Worm (Caenorhabditis elegans) whole organism, late embryonic: ENCODE data around the gene Y39B6A.10.
A peak's percentile ranks its signal among the peaks of the same experiment; 100 is the strongest.

ENCODE experiments used
- T23F11.4 ChIP-seq: fragments of 200-800 bp; sonication (Bioruptor generic); optimal IDR thresholded peaks from 2 replicates; lab custom pipeline; 2018; ENCODE audit warnings: mild to moderate bottlenecking, missing genetic modification characterization, missing compliant biosample characterization
- Y22D7AL.16 ChIP-seq: sonication (generic microtip); optimal IDR thresholded peaks from 2 replicates; lab custom pipeline; 2016; ENCODE audit warnings: missing genetic modification characterization, missing compliant biosample characterization
- ahr-1 ChIP-seq: sonication (generic microtip); optimal IDR thresholded peaks from 2 replicates; lab custom pipeline; 2016; ENCODE audit warnings: missing genetic modification characterization, missing compliant biosample characterization
- ceh-14 ChIP-seq: sonication (generic microtip); optimal IDR thresholded peaks from 2 replicates; lab custom pipeline; 2016; ENCODE audit warnings: missing genotype, missing genetic modification characterization, missing compliant biosample characterization
- ceh-18 ChIP-seq: sonication (generic microtip); optimal IDR thresholded peaks from 2 replicates; lab custom pipeline; 2016; ENCODE audit warnings: missing genetic modification characterization, missing compliant biosample characterization
- ceh-2 ChIP-seq: sonication (generic microtip); optimal IDR thresholded peaks from 2 replicates; lab custom pipeline; 2016; ENCODE audit warnings: missing genotype, missing genetic modification characterization, missing compliant biosample characterization
- ceh-22 ChIP-seq: sonication (generic microtip); optimal IDR thresholded peaks from 2 replicates; lab custom pipeline; 2017; ENCODE audit warnings: missing biosample characterization, missing genetic modification characterization
- ceh-45 ChIP-seq: fragments of 200-800 bp; sonication (Bioruptor generic); IDR thresholded peaks from 2 replicates; pipeline ENCODE4 v1.3.6; 2022; ENCODE audit warnings: missing genetic modification reagents, missing genetic modification characterization, missing compliant biosample characterization
- ceh-48 ChIP-seq: sonication (generic microtip); optimal IDR thresholded peaks from 2 replicates; lab custom pipeline; 2016; ENCODE audit warnings: missing genetic modification characterization, inconsistent platforms, missing compliant biosample characterization
- ceh-6 ChIP-seq: fragments of 200-800 bp; sonication (Bioruptor generic); optimal IDR thresholded peaks from 2 replicates; lab custom pipeline; 2018; ENCODE audit warnings: mild to moderate bottlenecking, missing genetic modification characterization, missing compliant biosample characterization
- che-1 ChIP-seq: sonication (generic microtip); optimal IDR thresholded peaks from 2 replicates; lab custom pipeline; 2016; ENCODE audit warnings: mild to moderate bottlenecking, missing genetic modification characterization, missing compliant biosample characterization
- dmd-4 ChIP-seq: sonication (generic microtip); optimal IDR thresholded peaks from 2 replicates; lab custom pipeline; 2016; ENCODE audit warnings: borderline replicate concordance, missing genetic modification characterization, missing compliant biosample characterization
- dve-1 ChIP-seq: sonication (generic microtip); optimal IDR thresholded peaks from 2 replicates; lab custom pipeline; 2017; ENCODE audit warnings: antibody characterized with exemption, mild to moderate bottlenecking, missing genetic modification characterization, missing compliant biosample characterization
- elt-2 ChIP-seq: sonication (generic microtip); optimal IDR thresholded peaks from 2 replicates; lab custom pipeline; 2016; ENCODE audit warnings: missing genetic modification reagents, missing genetic modification characterization, missing compliant biosample characterization
- eyg-1 ChIP-seq: sonication (generic microtip); optimal IDR thresholded peaks from 2 replicates; lab custom pipeline; 2016; ENCODE audit warnings: missing genotype, missing genetic modification characterization, missing compliant biosample characterization
- fkh-10 ChIP-seq: fragments of 150-350 bp; optimal IDR thresholded peaks from 2 replicates; lab custom pipeline; 2014; ENCODE audit warnings: missing biosample characterization, missing genetic modification reagents, missing genetic modification characterization
- hlh-30 ChIP-seq: sonication (generic microtip); optimal IDR thresholded peaks from 2 replicates; lab custom pipeline; 2017; ENCODE audit warnings: antibody characterized with exemption, missing genetic modification characterization, missing compliant biosample characterization; ENCODE audit not compliant: insufficient read depth
- hlh-6 ChIP-seq: sonication (generic microtip); optimal IDR thresholded peaks from 2 replicates; lab custom pipeline; 2016; ENCODE audit warnings: missing genotype, missing genetic modification characterization, missing compliant biosample characterization
- hlh-8 ChIP-seq: sonication (generic microtip); optimal IDR thresholded peaks from 2 replicates; lab custom pipeline; 2016; ENCODE audit warnings: missing genotype, missing genetic modification characterization, missing compliant biosample characterization
- lim-6 ChIP-seq: sonication (generic microtip); optimal IDR thresholded peaks from 2 replicates; lab custom pipeline; 2016; ENCODE audit warnings: missing genetic modification characterization, missing compliant biosample characterization
- madf-2 ChIP-seq: sonication (generic microtip); optimal IDR thresholded peaks from 2 replicates; lab custom pipeline; 2017; ENCODE audit warnings: missing genetic modification characterization, missing compliant biosample characterization
- nfya-1 ChIP-seq: sonication (generic microtip); optimal IDR thresholded peaks from 2 replicates; lab custom pipeline; 2017; ENCODE audit warnings: missing genetic modification characterization, mild to moderate bottlenecking, missing compliant biosample characterization, antibody characterized with exemption, moderate library complexity
- npax-4 ChIP-seq: sonication (generic microtip); optimal IDR thresholded peaks from 2 replicates; lab custom pipeline; 2016; ENCODE audit warnings: missing genetic modification characterization, missing compliant biosample characterization
- odd-2 ChIP-seq: sonication (generic microtip); optimal IDR thresholded peaks from 2 replicates; lab custom pipeline; 2017; ENCODE audit warnings: antibody characterized with exemption, mild to moderate bottlenecking, missing genetic modification characterization, missing compliant biosample characterization
- pat-9 ChIP-seq: fragments of 200-800 bp; sonication (Bioruptor generic); optimal IDR thresholded peaks from 2 replicates; lab custom pipeline; 2018; ENCODE audit warnings: mild to moderate bottlenecking, missing genetic modification characterization, moderate library complexity, missing compliant biosample characterization
- pax-1 ChIP-seq: fragments of 150-350 bp; optimal IDR thresholded peaks from 2 replicates; lab custom pipeline; 2014; ENCODE audit warnings: missing biosample characterization, missing genetic modification characterization
- pqm-1 ChIP-seq: sonication (generic microtip); optimal IDR thresholded peaks from 2 replicates; lab custom pipeline; 2016; ENCODE audit warnings: missing genetic modification characterization, missing compliant biosample characterization
- pros-1 ChIP-seq: fragments of 150-350 bp; optimal IDR thresholded peaks from 2 replicates; lab custom pipeline; 2014; ENCODE audit warnings: missing biosample characterization, missing genetic modification reagents, missing genetic modification characterization
- ref-2 ChIP-seq: sonication (generic microtip); optimal IDR thresholded peaks from 2 replicates; lab custom pipeline; 2016; ENCODE audit warnings: missing genetic modification characterization, missing compliant biosample characterization
- sdc-2 ChIP-seq: sonication (generic microtip); optimal IDR thresholded peaks from 2 replicates; lab custom pipeline; 2016; ENCODE audit warnings: missing genotype, missing genetic modification characterization, missing compliant biosample characterization
- sox-2 ChIP-seq: fragments of 200-800 bp; sonication (Bioruptor generic); IDR thresholded peaks from 2 replicates; pipeline ENCODE4 v1.3.6; 2022; ENCODE audit warnings: missing genetic modification reagents, missing genetic modification characterization, missing compliant biosample characterization
- tbx-2 ChIP-seq: sonication (generic microtip); optimal IDR thresholded peaks from 2 replicates; lab custom pipeline; 2016; ENCODE audit warnings: missing genetic modification characterization, missing compliant biosample characterization
- tbx-7 ChIP-seq: sonication (generic microtip); optimal IDR thresholded peaks from 2 replicates; lab custom pipeline; 2016; ENCODE audit warnings: missing genotype, missing genetic modification characterization, missing compliant biosample characterization
- unc-3 ChIP-seq, 2 experiments: fragments of 200-800 bp in 1 of 2; sonication (Bioruptor generic) in 1 of 2; sonication (generic microtip) in 1 of 2; conservative IDR thresholded peaks in 1 of 2; optimal IDR thresholded peaks in 1 of 2; 2 replicates each; pipeline versions ENCODE4 v1.3.6 to Lab custom; 2016 to 2022; ENCODE audit warnings: missing compliant biosample characterization in 2 of 2, missing genetic modification characterization in 2 of 2, missing genetic modification reagents in 1 of 2
- unc-42 ChIP-seq: sonication (generic microtip); optimal IDR thresholded peaks from 2 replicates; lab custom pipeline; 2016; ENCODE audit warnings: missing genotype, missing genetic modification characterization, missing compliant biosample characterization
- unc-55 ChIP-seq: sonication (generic microtip); optimal IDR thresholded peaks from 2 replicates; lab custom pipeline; 2017; ENCODE audit warnings: missing biosample characterization, missing genetic modification reagents, missing genetic modification characterization
- unc-86 ChIP-seq: sonication (generic microtip); optimal IDR thresholded peaks from 2 replicates; lab custom pipeline; 2016; ENCODE audit warnings: missing genetic modification characterization, missing compliant biosample characterization
- zip-5 ChIP-seq: sonication (generic microtip); optimal IDR thresholded peaks from 2 replicates; lab custom pipeline; 2016; ENCODE audit warnings: missing genetic modification characterization, missing compliant biosample characterization

The Y39B6A.10 gene

DNA sequence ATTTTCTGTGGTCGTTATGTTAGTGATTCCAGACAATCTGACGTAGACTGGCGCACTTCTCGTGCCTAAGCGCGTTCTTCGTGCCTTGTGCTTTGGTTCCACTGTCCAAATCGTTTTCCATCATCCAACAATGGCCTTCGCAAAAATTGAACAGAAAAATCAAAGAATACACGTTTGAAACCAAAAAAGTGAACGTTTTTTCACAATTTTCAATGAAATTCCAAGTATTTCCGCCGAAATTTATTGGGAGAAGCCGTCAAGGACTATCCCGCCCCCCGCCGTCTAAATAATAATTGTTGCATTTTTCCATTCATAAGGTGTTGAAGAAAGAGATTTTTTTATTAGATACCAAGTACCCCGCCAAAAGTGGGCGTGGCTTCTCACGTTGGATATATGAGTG lies 7.1 kb upstream of the Y39B6A.10 start, which contains the start of gene cpg-23:
cpg-23 (plus strand) TSS at position 301 of the 400 bp plus-strand sequence.
- no peak for TF ChIP-seq ceh-48 (tag; lab: Kevin White, UChicago)
- TF ChIP-seq sdc-2 (tag; lab: Kevin White, UChicago), result no peak

- TF ChIP-seq pqm-1 (tag; lab: Kevin White, UChicago) (no peak), npax-4 (tag; lab: Kevin White, UChicago) (no peak), unc-42 (tag; lab: Kevin White, UChicago) (no peak), sox-2 (GFP tag; lab: Robert Waterston, UW) (no peak), unc-55 (GFP tag; lab: Kevin White, UChicago) (no peak)
Observed at ce11 chrV:19136206-19136605, 2.8 kb upstream of the Y39B6A.10 start, which contains the start of gene Y39B6A.9. Y39B6A.9 (plus strand) TSS chrV:19136506.

- peak; percentile 24 for TF ChIP-seq ceh-48 (tag; lab: Kevin White, UChicago)
- TF ChIP-seq lim-6, result no peak
Observed at ce11 chrV:19131848-19132401, 1.5 kb downstream of the Y39B6A.10 start.

- 0 out of 2 replicates have a peak, but pooled peaks have one; percentile 15 for TF ChIP-seq ceh-45 (GFP tag; lab: Robert Waterston, UW)
- TF ChIP-seq tbx-7 (tag; lab: Kevin White, UChicago), result no peak
Observed at ce11 chrV:19129497-19130212, 3.8 kb downstream of the Y39B6A.10 start.

DNA sequence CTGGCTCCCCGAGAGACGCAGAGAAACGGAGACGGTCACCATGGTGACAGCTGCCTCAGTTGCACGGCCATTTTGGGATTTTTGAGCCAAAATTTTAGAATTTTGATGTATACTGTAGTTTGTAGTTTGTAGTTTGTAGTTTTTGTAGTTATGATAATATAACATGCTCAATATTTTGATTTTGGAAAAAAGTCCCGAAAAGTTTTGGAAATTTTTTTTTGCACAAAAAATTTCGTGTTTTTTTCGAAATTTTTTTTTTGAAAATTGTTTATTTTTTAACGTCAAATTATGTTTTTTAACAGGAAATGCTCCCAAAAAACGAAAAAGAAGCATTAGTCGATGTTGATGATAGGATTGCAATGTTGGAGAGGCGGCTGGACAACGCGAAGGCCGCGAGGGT lies 6.2 kb downstream of the Y39B6A.10 start, which contains the start of gene dyf-17:
dyf-17 (plus strand) TSS at position 301 of the 400 bp plus-strand sequence.
- no peak for TF ChIP-seq ref-2 (tag; lab: Kevin White, UChicago)
- TF ChIP-seq che-1 (tag; lab: Kevin White, UChicago), result no peak
- no peak for TF ChIP-seq T23F11.4
- TF ChIP-seq pat-9 (tag; lab: Kevin White, UChicago), result no peak
- TF ChIP-seq ceh-6 (GFP tag; lab: Kevin White, UChicago), result no peak
- no peak for TF ChIP-seq elt-2 (tag; lab: Kevin White, UChicago)
- no peak for TF ChIP-seq unc-86 (tag; lab: Kevin White, UChicago)
- TF ChIP-seq hlh-30 (tag; lab: Kevin White, UChicago), result no peak
- TF ChIP-seq ceh-45 (GFP tag; lab: Robert Waterston, UW), result no peak
- no peak for TF ChIP-seq hlh-6 (tag; lab: Kevin White, UChicago)
- TF ChIP-seq pqm-1 (tag; lab: Kevin White, UChicago), result no peak
- TF ChIP-seq ceh-22, result no peak
- no peak for TF ChIP-seq ceh-18 (tag; lab: Kevin White, UChicago)
- no peak for TF ChIP-seq unc-55 (GFP tag; lab: Kevin White, UChicago)
- no peak for TF ChIP-seq unc-3 (GFP tag; conservative IDR thresholded peaks at IDR 0.05; lab: Robert Waterston, UW)
- no peak for TF ChIP-seq unc-3 (tag; optimal IDR thresholded peaks at IDR 0.05; lab: Kevin White, UChicago)
- no peak for TF ChIP-seq madf-2 (tag; lab: Kevin White, UChicago)
- no peak for TF ChIP-seq eyg-1 (tag; lab: Kevin White, UChicago)
- TF ChIP-seq ahr-1 (tag; lab: Kevin White, UChicago), result no peak
- no peak for TF ChIP-seq tbx-2 (tag; lab: Kevin White, UChicago)

ce11 chrV:19125812-19126211 lies 7.6 kb downstream of the Y39B6A.10 start:
- no peak for TF ChIP-seq unc-55 (GFP tag; lab: Kevin White, UChicago)
- peak; percentile 21 for TF ChIP-seq zip-5 (tag; lab: Kevin White, UChicago)
- TF ChIP-seq dmd-4, result no peak
- peak; percentile 63 for TF ChIP-seq madf-2 (tag; lab: Kevin White, UChicago)
- TF ChIP-seq ref-2 (tag; lab: Kevin White, UChicago), result peak; percentile 62
- TF ChIP-seq unc-42 (tag; lab: Kevin White, UChicago), result peak; percentile 13
- TF ChIP-seq nfya-1, result peak; percentile 53
- TF ChIP-seq Y22D7AL.16 (tag; lab: Kevin White, UChicago), result peak; percentile 64
- peak; percentile 54 for TF ChIP-seq sox-2 (GFP tag; lab: Robert Waterston, UW)
- no peak for TF ChIP-seq pax-1 (tag; lab: Kevin White, UChicago)
- no peak for TF ChIP-seq odd-2
- TF ChIP-seq pros-1, result no peak
- peak; percentile 30 for TF ChIP-seq ceh-2 (tag; lab: Kevin White, UChicago)
- TF ChIP-seq ceh-14 (tag; lab: Kevin White, UChicago), result peak; percentile 62
- TF ChIP-seq unc-3 (GFP tag; conservative IDR thresholded peaks at IDR 0.05; lab: Robert Waterston, UW), result peak; percentile 76; the same call in 1 of the 2 replicates
- TF ChIP-seq unc-3 (tag; optimal IDR thresholded peaks at IDR 0.05; lab: Kevin White, UChicago), result peak; percentile 42
- TF ChIP-seq hlh-8 (tag; lab: Kevin White, UChicago), result peak; percentile 6
- TF ChIP-seq hlh-30 (tag; lab: Kevin White, UChicago), result peak; percentile 81
- peak; percentile 38 for TF ChIP-seq dve-1 (tag; lab: Kevin White, UChicago)
- TF ChIP-seq fkh-10 (GFP tag; lab: Kevin White, UChicago), result no peak
